Fruit fly (Drosophila melanogaster) whole organism, adult: ENCODE results near the gene CG1208.

Experiments used
- CG12768 ChIP-seq: fragments of 200-800 bp; sonication (Bioruptor generic); optimal IDR thresholded peaks from 2 replicates; lab custom pipeline; 2017; ENCODE audit warnings: missing biosample characterization, missing genetic modification characterization, mild to moderate bottlenecking, moderate library complexity, missing genetic modification reagents
- CG14711 ChIP-seq: fragments of 200-800 bp; sonication (Bioruptor generic); optimal IDR thresholded peaks from 2 replicates; lab custom pipeline; 2018; ENCODE audit warnings: missing biosample characterization, mild to moderate bottlenecking, missing genetic modification characterization, moderate library complexity
- CG7045 ChIP-seq: fragments of 200-800 bp; sonication (Bioruptor generic); optimal IDR thresholded peaks from 2 replicates; lab custom pipeline; 2017; ENCODE audit warnings: missing biosample characterization, mild to moderate bottlenecking, missing genetic modification characterization
- CG7101 ChIP-seq: fragments of 200-800 bp; sonication (Bioruptor generic); optimal IDR thresholded peaks from 2 replicates; lab custom pipeline; 2018; ENCODE audit warnings: missing biosample characterization, mild to moderate bottlenecking, missing genetic modification characterization, moderate library complexity
- Clk ChIP-seq: fragments of 200-800 bp; sonication (Bioruptor generic); optimal IDR thresholded peaks from 2 replicates; lab custom pipeline; 2017; ENCODE audit warnings: missing biosample characterization, missing genetic modification characterization
- Crg-1 ChIP-seq: fragments of 200-800 bp; sonication (Bioruptor generic); optimal IDR thresholded peaks from 2 replicates; lab custom pipeline; 2016; ENCODE audit warnings: missing biosample characterization, missing genetic modification characterization
- Hr96 ChIP-seq: fragments of 200-800 bp; sonication (Bioruptor generic); optimal IDR thresholded peaks from 2 replicates; lab custom pipeline; 2016; ENCODE audit warnings: missing biosample characterization, missing genetic modification characterization
- kay ChIP-seq: fragments of 200-800 bp; sonication (Bioruptor generic); peaks from one replicate; lab custom pipeline; 2016; ENCODE audit warnings: missing biosample characterization, missing genetic modification characterization, borderline replicate concordance
- ovo ChIP-seq: fragments of 200-800 bp; sonication (Bioruptor generic); optimal IDR thresholded peaks from 2 replicates; lab custom pipeline; 2016; ENCODE audit warnings: missing biosample characterization, missing genetic modification characterization

dm6 chr3R:5853032-5853431 lies 21.6 kb downstream of the CG1208 start, which contains the start of gene CG34287:
- TF ChIP-seq Hr96 (no peak), ovo (GFP tag; lab: Kevin White, UChicago) (no peak), kay (no peak), Clk (GFP tag; lab: Kevin White, UChicago) (no peak), CG12768 (no peak), CG7045 (GFP tag; lab: Kevin White, UChicago) (no peak), CG7101 (tag; lab: Kevin White, UChicago) (no peak), CG14711 (no peak), Crg-1 (GFP tag; lab: Kevin White, UChicago) (no peak)
